Worm (Caenorhabditis elegans) whole organism, late embryonic: ENCODE results near the gene T22F3.8.

Experiments
- F13H6.1 ChIP-seq: sonication (generic microtip); optimal IDR thresholded peaks from 2 replicates; lab custom pipeline; 2016; ENCODE audit warnings: missing genetic modification characterization, missing compliant biosample characterization
- K02D7.2 ChIP-seq: sonication (generic microtip); optimal IDR thresholded peaks from 2 replicates; lab custom pipeline; 2017; ENCODE audit warnings: mild to moderate bottlenecking, missing genetic modification characterization, missing compliant biosample characterization
- ceh-2 ChIP-seq: sonication (generic microtip); optimal IDR thresholded peaks from 2 replicates; lab custom pipeline; 2016; ENCODE audit warnings: missing genotype, missing genetic modification characterization, missing compliant biosample characterization
- che-1 ChIP-seq: sonication (generic microtip); optimal IDR thresholded peaks from 2 replicates; lab custom pipeline; 2016; ENCODE audit warnings: mild to moderate bottlenecking, missing genetic modification characterization, missing compliant biosample characterization
- elt-2 ChIP-seq: sonication (generic microtip); optimal IDR thresholded peaks from 2 replicates; lab custom pipeline; 2016; ENCODE audit warnings: missing genetic modification reagents, missing genetic modification characterization, missing compliant biosample characterization
- gmeb-2 ChIP-seq: sonication (generic microtip); optimal IDR thresholded peaks from 2 replicates; lab custom pipeline; 2016; ENCODE audit warnings: missing genetic modification characterization, inconsistent platforms, missing compliant biosample characterization
- hlh-13 ChIP-seq: fragments of 200-800 bp; sonication (Bioruptor generic); optimal IDR thresholded peaks from 2 replicates; lab custom pipeline; 2018; ENCODE audit warnings: mild to moderate bottlenecking, missing genetic modification characterization, missing compliant biosample characterization
- hlh-15 ChIP-seq: sonication (generic microtip); optimal IDR thresholded peaks from 2 replicates; lab custom pipeline; 2016; ENCODE audit warnings: missing genetic modification characterization, missing compliant biosample characterization
- hlh-30 ChIP-seq: sonication (generic microtip); optimal IDR thresholded peaks from 2 replicates; lab custom pipeline; 2017; ENCODE audit warnings: antibody characterized with exemption, missing genetic modification characterization, missing compliant biosample characterization; ENCODE audit not compliant: insufficient read depth
- mec-3 ChIP-seq: sonication (generic microtip); optimal IDR thresholded peaks from 2 replicates; lab custom pipeline; 2016; ENCODE audit warnings: borderline replicate concordance, missing genetic modification characterization, missing compliant biosample characterization
- nhr-11 ChIP-seq: fragments of 150-350 bp; optimal IDR thresholded peaks from 2 replicates; lab custom pipeline; 2014; ENCODE audit warnings: missing biosample characterization, missing genetic modification characterization
- pat-9 ChIP-seq: fragments of 200-800 bp; sonication (Bioruptor generic); optimal IDR thresholded peaks from 2 replicates; lab custom pipeline; 2018; ENCODE audit warnings: mild to moderate bottlenecking, missing genetic modification characterization, moderate library complexity, missing compliant biosample characterization
- tbx-2 ChIP-seq: sonication (generic microtip); optimal IDR thresholded peaks from 2 replicates; lab custom pipeline; 2016; ENCODE audit warnings: missing genetic modification characterization, missing compliant biosample characterization
- unc-55 ChIP-seq: sonication (generic microtip); optimal IDR thresholded peaks from 2 replicates; lab custom pipeline; 2017; ENCODE audit warnings: missing biosample characterization, missing genetic modification reagents, missing genetic modification characterization

- TF ChIP-seq pat-9 (no peak), hlh-13 (no peak), K02D7.2 (tag; lab: Kevin White, UChicago) (no peak), nhr-11 (tag; lab: Kevin White, UChicago) (no peak), ceh-2 (tag; lab: Kevin White, UChicago) (no peak), mec-3 (tag; lab: Kevin White, UChicago) (no peak), che-1 (no peak), tbx-2 (tag; lab: Kevin White, UChicago) (no peak), elt-2 (tag; lab: Kevin White, UChicago) (no peak), unc-55 (GFP tag; lab: Kevin White, UChicago) (no peak), hlh-30 (tag; lab: Kevin White, UChicago) (no peak), gmeb-2 (no peak), hlh-15 (tag; lab: Kevin White, UChicago) (no peak), F13H6.1 (tag; lab: Kevin White, UChicago) (no peak)
Measured at ce11 chrV:3605325-3605724, at the start of gene T22F3.8.
